Worm (Caenorhabditis elegans) whole organism, early embryonic: Measurements from ENCODE around the gene pdha-1.

Experiments
- B0310.2 ChIP-seq: sonication (generic microtip); optimal IDR thresholded peaks from 2 replicates; lab custom pipeline; 2016; ENCODE audit warnings: mild to moderate bottlenecking, missing genetic modification characterization, missing compliant biosample characterization
- F13C5.2 ChIP-seq: sonication (generic microtip); optimal IDR thresholded peaks from 2 replicates; lab custom pipeline; 2017; ENCODE audit warnings: mild to moderate bottlenecking, missing genetic modification characterization, inconsistent platforms, missing compliant biosample characterization
- ama-1 ChIP-seq: fragments of 150-350 bp; optimal IDR thresholded peaks from 2 replicates; lab custom pipeline; 2014
- ceh-13 ChIP-seq: fragments of 200-800 bp; sonication (Bioruptor generic); optimal IDR thresholded peaks from 2 replicates; lab custom pipeline; 2018; ENCODE audit warnings: mild to moderate bottlenecking, missing genetic modification characterization, missing compliant biosample characterization
- ceh-36 ChIP-seq: sonication (generic microtip); optimal IDR thresholded peaks from 2 replicates; lab custom pipeline; 2016; ENCODE audit warnings: missing genetic modification characterization, inconsistent platforms, missing compliant biosample characterization
- ets-7 ChIP-seq: sonication (generic microtip); optimal IDR thresholded peaks from 2 replicates; lab custom pipeline; 2016; ENCODE audit warnings: missing genotype, missing genetic modification characterization, missing compliant biosample characterization
- flt-1 ChIP-seq: fragments of 200-800 bp; sonication (Bioruptor generic); IDR thresholded peaks from 2 replicates; pipeline ENCODE4 v1.3.6; 2022; ENCODE audit warnings: missing genetic modification characterization, missing compliant biosample characterization
- hmbx-1 ChIP-seq: sonication (generic microtip); optimal IDR thresholded peaks from 2 replicates; lab custom pipeline; 2016; ENCODE audit warnings: mild to moderate bottlenecking, missing genetic modification characterization, missing compliant biosample characterization
- hmg-4 ChIP-seq: fragments of 200-800 bp; sonication (Bioruptor generic); optimal IDR thresholded peaks from 2 replicates; lab custom pipeline; 2018; ENCODE audit warnings: mild to moderate bottlenecking, missing genetic modification characterization, missing compliant biosample characterization
- hnd-1 ChIP-seq: sonication (generic microtip); optimal IDR thresholded peaks from 2 replicates; lab custom pipeline; 2016; ENCODE audit warnings: missing genetic modification characterization, missing compliant biosample characterization
- pes-1 ChIP-seq: fragments of 200-800 bp; sonication (Bioruptor generic); IDR thresholded peaks from 2 replicates; pipeline ENCODE4 v1.3.6; 2022; ENCODE audit warnings: missing genetic modification reagents, missing genetic modification characterization, missing compliant biosample characterization
- sea-1 ChIP-seq: fragments of 200-800 bp; sonication (Bioruptor generic); conservative IDR thresholded peaks from 2 replicates; pipeline ENCODE4 v1.3.6; 2022; ENCODE audit warnings: missing genetic modification characterization, missing compliant biosample characterization
- tbx-37 ChIP-seq: fragments of 200-800 bp; sonication (Bioruptor generic); conservative IDR thresholded peaks from 2 replicates; pipeline ENCODE4 v1.3.6; 2022; ENCODE audit warnings: missing genetic modification reagents, missing genetic modification characterization, missing compliant biosample characterization
- tra-4 ChIP-seq: sonication (generic microtip); optimal IDR thresholded peaks from 2 replicates; lab custom pipeline; 2017; ENCODE audit warnings: missing genetic modification characterization, missing compliant biosample characterization

- TF ChIP-seq ceh-13 (GFP tag; lab: Kevin White, UChicago) (no peak), hnd-1 (tag; lab: Kevin White, UChicago) (no peak), F13C5.2 (tag; lab: Kevin White, UChicago) (no peak), ceh-36 (tag; lab: Kevin White, UChicago) (no peak), ama-1 (lab: Kevin White, UChicago) (no peak), sea-1 (GFP tag; lab: Robert Waterston, UW) (no peak), tbx-37 (GFP tag; lab: Robert Waterston, UW) (no peak), ets-7 (tag; lab: Kevin White, UChicago) (no peak), hmg-4 (no peak), hmbx-1 (tag; lab: Kevin White, UChicago) (no peak), tra-4 (tag; lab: Kevin White, UChicago) (no peak), B0310.2 (tag; lab: Kevin White, UChicago) (no peak), flt-1 (GFP tag; lab: Robert Waterston, UW) (no peak), pes-1 (no peak)
These were observed 13.2 kb upstream of the pdha-1 start, which contains the start of gene T05H10.4 for ce11 chrII:8052850-8053249.
